Fruit fly (Drosophila melanogaster) whole organism, pupa: ENCODE results near the gene Mcr.

ENCODE experiments used
- CG12605 ChIP-seq: fragments of 200-800 bp; sonication (Bioruptor generic); IDR thresholded peaks from 2 replicates; pipeline ENCODE4 v1.3.6; 2022; ENCODE audit warnings: missing biosample characterization, missing genetic modification characterization
- CG13204 ChIP-seq: fragments of 200-800 bp; sonication (Bioruptor generic); optimal IDR thresholded peaks from 2 replicates; lab custom pipeline; 2018; ENCODE audit warnings: missing biosample characterization, mild to moderate bottlenecking, missing genetic modification characterization, moderate library complexity
- CG14655 ChIP-seq: fragments of 200-800 bp; sonication (Bioruptor generic); optimal IDR thresholded peaks from 3 replicates; lab custom pipeline; 2017; ENCODE audit warnings: mild to moderate bottlenecking, missing biosample characterization, missing genetic modification reagents, missing genetic modification characterization
- CG17806 ChIP-seq: fragments of 200-800 bp; sonication (Bioruptor generic); optimal IDR thresholded peaks from 2 replicates; lab custom pipeline; 2018; ENCODE audit warnings: missing biosample characterization, mild to moderate bottlenecking, missing genetic modification characterization, moderate library complexity
- CG32121 ChIP-seq: fragments of 200-800 bp; sonication (Bioruptor generic); IDR thresholded peaks from 2 replicates; pipeline ENCODE4 v1.3.6; 2022; ENCODE audit warnings: missing biosample characterization, missing genetic modification characterization
- CG8159 ChIP-seq: fragments of 200-800 bp; sonication (Bioruptor generic); optimal IDR thresholded peaks from 3 replicates; lab custom pipeline; 2018; ENCODE audit warnings: missing biosample characterization, mild to moderate bottlenecking, missing genetic modification characterization, moderate library complexity
- CG9948 ChIP-seq: fragments of 200-800 bp; sonication (Bioruptor generic); optimal IDR thresholded peaks from 2 replicates; lab custom pipeline; 2018; ENCODE audit warnings: missing biosample characterization, mild to moderate bottlenecking, missing genetic modification characterization, moderate library complexity
- D1 ChIP-seq: fragments of 200-800 bp; sonication (Bioruptor generic); optimal IDR thresholded peaks from 2 replicates; lab custom pipeline; 2018; ENCODE audit warnings: missing biosample characterization, mild to moderate bottlenecking, missing genetic modification characterization, moderate library complexity
- EcR ChIP-seq: fragments of 200-800 bp; sonication (Bioruptor generic); optimal IDR thresholded peaks from 3 replicates; lab custom pipeline; 2019; ENCODE audit warnings: missing biosample characterization, missing genetic modification characterization, mild to moderate bottlenecking, moderate library complexity, missing genetic modification reagents
- Ets98B ChIP-seq: fragments of 200-800 bp; sonication (Bioruptor generic); IDR thresholded peaks from 2 replicates; pipeline ENCODE4 v1.3.6; 2022; ENCODE audit warnings: missing biosample characterization, missing genetic modification characterization
- Pif1A ChIP-seq: fragments of 200-800 bp; sonication (Bioruptor generic); optimal IDR thresholded peaks from 3 replicates; lab custom pipeline; 2016; ENCODE audit warnings: missing biosample characterization, missing genetic modification characterization
- Snoo ChIP-seq: fragments of 200-800 bp; sonication (Bioruptor generic); optimal IDR thresholded peaks from 3 replicates; lab custom pipeline; 2017; ENCODE audit warnings: missing biosample characterization, mild to moderate bottlenecking, missing genetic modification characterization, inconsistent platforms
- fd96Ca ChIP-seq: fragments of 200-800 bp; sonication (Bioruptor generic); IDR thresholded peaks from 3 replicates; pipeline ENCODE4 v1.3.6; 2022; ENCODE audit warnings: missing biosample characterization, missing genetic modification characterization
- rn ChIP-seq: fragments of 200-800 bp; sonication (Bioruptor generic); IDR thresholded peaks from 2 replicates; pipeline ENCODE4 v1.3.6; 2022; ENCODE audit warnings: missing biosample characterization, missing genetic modification characterization

dm6 chr2L:8110549-8111438 is 28.0 kb upstream of the Mcr start:
- TF ChIP-seq Pif1A (GFP tag; lab: Kevin White, UChicago) (no peak), EcR (GFP tag; lab: Kevin White, UChicago) (no peak), CG13204 (no peak), CG12605 (GFP tag; lab: Robert Waterston, UW) (no peak), CG32121 (no peak), rn (GFP tag; lab: Robert Waterston, UW) (no peak), CG14655 (no peak), Snoo (tag; lab: Kevin White, UChicago) (no peak), Ets98B (GFP tag; lab: Robert Waterston, UW) (no peak), CG9948 (no peak), fd96Ca (GFP tag; lab: Robert Waterston, UW) (no peak), CG8159 (tag; lab: Kevin White, UChicago) (no peak), CG17806 (tag; lab: Kevin White, UChicago) (no peak), D1 (tag; lab: Kevin White, UChicago) (no peak)
